Fruit fly (Drosophila melanogaster) whole organism, embryonic: ENCODE measurements around the gene CG10970.
A peak's percentile ranks its signal among the peaks of the same experiment; 100 is the strongest.

Source experiments
- Aef1 ChIP-seq: fragments of 200-800 bp; sonication (Bioruptor generic); IDR thresholded peaks from 3 replicates; pipeline ENCODE4 v1.3.6; 2022; ENCODE audit warnings: missing biosample characterization, missing genetic modification characterization
- CG10366 ChIP-seq: fragments of 200-800 bp; sonication (Bioruptor generic); IDR thresholded peaks from 2 replicates; pipeline ENCODE4 v1.3.6; 2022; ENCODE audit warnings: missing biosample characterization, missing genetic modification characterization
- CG10565 ChIP-seq: fragments of 200-800 bp; sonication (Bioruptor generic); optimal IDR thresholded peaks from 3 replicates; lab custom pipeline; 2016; ENCODE audit warnings: missing biosample characterization, mild to moderate bottlenecking, missing genetic modification characterization
- CG11398 ChIP-seq: fragments of 200-800 bp; sonication (Bioruptor generic); optimal IDR thresholded peaks from 2 replicates; lab custom pipeline; 2016; ENCODE audit warnings: missing biosample characterization, missing genetic modification characterization
- CG11504 ChIP-seq: fragments of 200-800 bp; sonication (Bioruptor generic); optimal IDR thresholded peaks from 3 replicates; lab custom pipeline; 2019; ENCODE audit warnings: missing biosample characterization, mild to moderate bottlenecking, missing genetic modification characterization, moderate library complexity
- CG12391 ChIP-seq: fragments of 200-800 bp; sonication (Bioruptor generic); optimal IDR thresholded peaks from 3 replicates; lab custom pipeline; 2018; ENCODE audit warnings: missing biosample characterization, mild to moderate bottlenecking, missing genetic modification characterization, moderate library complexity
- CG13775 ChIP-seq: fragments of 200-800 bp; sonication (Bioruptor generic); optimal IDR thresholded peaks from 3 replicates; lab custom pipeline; 2017; ENCODE audit warnings: missing biosample characterization, mild to moderate bottlenecking, missing genetic modification characterization
- CG13894 ChIP-seq: fragments of 200-800 bp; sonication (Bioruptor generic); optimal IDR thresholded peaks from 3 replicates; lab custom pipeline; 2018; ENCODE audit warnings: missing biosample characterization, mild to moderate bottlenecking, missing genetic modification characterization, moderate library complexity
- CG15479 ChIP-seq: fragments of 200-800 bp; sonication (Bioruptor generic); optimal IDR thresholded peaks from 3 replicates; lab custom pipeline; 2019; ENCODE audit warnings: missing biosample characterization, mild to moderate bottlenecking, missing genetic modification characterization, moderate library complexity
- CG17568 ChIP-seq: fragments of 200-800 bp; sonication (Bioruptor generic); optimal IDR thresholded peaks from 2 replicates; lab custom pipeline; 2018; ENCODE audit warnings: missing biosample characterization, mild to moderate bottlenecking, missing genetic modification characterization, moderate library complexity
- CG18011 ChIP-seq: fragments of 200-800 bp; sonication (Bioruptor generic); optimal IDR thresholded peaks from 2 replicates; lab custom pipeline; 2017; ENCODE audit warnings: missing biosample characterization, missing genetic modification characterization, mild to moderate bottlenecking, moderate library complexity, missing genotype
- CG18599 ChIP-seq: fragments of 200-800 bp; sonication (Bioruptor generic); optimal IDR thresholded peaks from 3 replicates; lab custom pipeline; 2017; ENCODE audit warnings: missing biosample characterization, missing genetic modification characterization, mild to moderate bottlenecking, moderate library complexity, missing genetic modification reagents
- CG18619 ChIP-seq: fragments of 200-800 bp; sonication (Bioruptor generic); optimal IDR thresholded peaks from 3 replicates; lab custom pipeline; 2017; ENCODE audit warnings: missing biosample characterization, mild to moderate bottlenecking, missing genetic modification characterization
- CG2202 ChIP-seq: fragments of 200-800 bp; sonication (Bioruptor generic); optimal IDR thresholded peaks from 2 replicates; lab custom pipeline; 2018; ENCODE audit warnings: missing biosample characterization, mild to moderate bottlenecking, missing genetic modification characterization
- CG30403 ChIP-seq: fragments of 200-800 bp; sonication (Bioruptor generic); optimal IDR thresholded peaks from 3 replicates; lab custom pipeline; 2016; ENCODE audit warnings: missing biosample characterization, missing genetic modification characterization
- CG30431 ChIP-seq: fragments of 200-800 bp; sonication (Bioruptor generic); optimal IDR thresholded peaks from 2 replicates; lab custom pipeline; 2017; ENCODE audit warnings: missing biosample characterization, missing genetic modification characterization
- CG3726 ChIP-seq: fragments of 200-800 bp; sonication (Bioruptor generic); IDR thresholded peaks from 3 replicates; pipeline ENCODE4, ENCODE4 v1.3.6; 2022; ENCODE audit warnings: missing biosample characterization, missing genetic modification characterization
- CG4328 ChIP-seq: fragments of 200-800 bp; sonication (Bioruptor generic); optimal IDR thresholded peaks from 3 replicates; lab custom pipeline; 2017; ENCODE audit warnings: missing biosample characterization, missing genetic modification reagents, missing genetic modification characterization
- CG4820 ChIP-seq: fragments of 200-800 bp; sonication (Bioruptor generic); optimal IDR thresholded peaks from 3 replicates; lab custom pipeline; 2016; ENCODE audit warnings: missing biosample characterization, missing genetic modification characterization
- CG8089 ChIP-seq: fragments of 200-800 bp; sonication (Bioruptor generic); optimal IDR thresholded peaks from 3 replicates; lab custom pipeline; 2016; ENCODE audit warnings: missing biosample characterization, missing genetic modification characterization
- CG8359 ChIP-seq: fragments of 200-800 bp; sonication (Bioruptor generic); optimal IDR thresholded peaks from 2 replicates; lab custom pipeline; 2017; ENCODE audit warnings: missing biosample characterization, mild to moderate bottlenecking, missing genetic modification characterization, borderline replicate concordance
- CG8765 ChIP-seq: fragments of 200-800 bp; sonication (Bioruptor generic); IDR thresholded peaks from 2 replicates; pipeline ENCODE4 v1.3.6; 2022; ENCODE audit warnings: missing biosample characterization, missing genetic modification characterization
- CG9437 ChIP-seq: fragments of 200-800 bp; sonication (Bioruptor generic); optimal IDR thresholded peaks from 2 replicates; lab custom pipeline; 2018; ENCODE audit warnings: missing biosample characterization, mild to moderate bottlenecking, missing genetic modification characterization
- D19A ChIP-seq: fragments of 200-800 bp; optimal IDR thresholded peaks from 3 replicates; lab custom pipeline; 2019; ENCODE audit warnings: missing biosample characterization, mild to moderate bottlenecking, missing genetic modification characterization, moderate library complexity
- Dip3 ChIP-seq: fragments of 200-800 bp; sonication (Bioruptor generic); optimal IDR thresholded peaks from 3 replicates; lab custom pipeline; 2016; ENCODE audit warnings: missing biosample characterization, missing genetic modification characterization
- Ets97D ChIP-seq: fragments of 200-800 bp; sonication (Bioruptor generic); optimal IDR thresholded peaks from 3 replicates; lab custom pipeline; 2016; ENCODE audit warnings: missing biosample characterization, missing genetic modification characterization
- Meics ChIP-seq: fragments of 200-800 bp; sonication (Bioruptor generic); optimal IDR thresholded peaks from 2 replicates; lab custom pipeline; 2017; ENCODE audit warnings: missing biosample characterization, mild to moderate bottlenecking, missing genetic modification characterization
- Neu2 ChIP-seq: fragments of 200-800 bp; sonication (Bioruptor generic); optimal IDR thresholded peaks from 3 replicates; lab custom pipeline; 2016; ENCODE audit warnings: missing biosample characterization, missing genetic modification characterization, borderline replicate concordance
- YL-1 ChIP-seq: fragments of 200-800 bp; sonication (Bioruptor generic); optimal IDR thresholded peaks from 3 replicates; lab custom pipeline; 2017; ENCODE audit warnings: missing biosample characterization, mild to moderate bottlenecking, missing genetic modification characterization
- ab ChIP-seq: fragments of 200-800 bp; sonication (Bioruptor generic); optimal IDR thresholded peaks from 2 replicates; lab custom pipeline; 2016; ENCODE audit warnings: missing biosample characterization, missing genetic modification characterization
- ac ChIP-seq: fragments of 200-800 bp; sonication (Bioruptor generic); optimal IDR thresholded peaks from 3 replicates; lab custom pipeline; 2017; ENCODE audit warnings: missing biosample characterization, mild to moderate bottlenecking, missing genetic modification characterization
- az2 ChIP-seq: fragments of 200-800 bp; sonication (Bioruptor generic); optimal IDR thresholded peaks from 3 replicates; lab custom pipeline; 2016; ENCODE audit warnings: missing biosample characterization, missing genetic modification characterization
- btn ChIP-seq: fragments of 200-800 bp; sonication (Bioruptor generic); optimal IDR thresholded peaks from 2 replicates; lab custom pipeline; 2016; ENCODE audit warnings: missing biosample characterization, missing genetic modification characterization
- cato ChIP-seq: fragments of 200-800 bp; sonication (Bioruptor generic); optimal IDR thresholded peaks from 2 replicates; lab custom pipeline; 2016; ENCODE audit warnings: missing biosample characterization, missing genetic modification characterization, borderline replicate concordance
- chinmo ChIP-seq: fragments of 200-800 bp; sonication (Bioruptor generic); IDR thresholded peaks from 4 replicates; pipeline ENCODE4 v1.3.6; 2022; ENCODE audit warnings: missing biosample characterization, missing genetic modification characterization; ENCODE audit not compliant: partially characterized antibody
- cwo ChIP-seq: fragments of 200-800 bp; sonication (Bioruptor generic); optimal IDR thresholded peaks from 3 replicates; lab custom pipeline; 2017; ENCODE audit warnings: missing biosample characterization, missing genetic modification characterization, mild to moderate bottlenecking, moderate library complexity, missing genetic modification reagents
- dm ChIP-seq: fragments of 200-800 bp; sonication (Bioruptor generic); optimal IDR thresholded peaks from 3 replicates; lab custom pipeline; 2016; ENCODE audit warnings: missing biosample characterization, missing genetic modification characterization
- ems ChIP-seq: fragments of 200-800 bp; sonication (Bioruptor generic); optimal IDR thresholded peaks from 3 replicates; lab custom pipeline; 2016; ENCODE audit warnings: missing biosample characterization, missing genetic modification characterization
- en ChIP-seq: fragments of 200-800 bp; sonication (Bioruptor generic); optimal IDR thresholded peaks from 2 replicates; lab custom pipeline; 2016; ENCODE audit warnings: missing biosample characterization, missing genetic modification characterization
- gcm ChIP-seq: fragments of 200-800 bp; sonication (Bioruptor generic); optimal IDR thresholded peaks from 2 replicates; lab custom pipeline; 2019; ENCODE audit warnings: missing biosample characterization, mild to moderate bottlenecking, missing genetic modification characterization, moderate library complexity
- h ChIP-seq: fragments of >200 bp; optimal IDR thresholded peaks from 2 replicates; lab custom pipeline; 2017
- kah ChIP-seq: fragments of 200-800 bp; sonication (Bioruptor generic); optimal IDR thresholded peaks from 2 replicates; lab custom pipeline; 2018; ENCODE audit warnings: missing biosample characterization, mild to moderate bottlenecking, missing genetic modification characterization
- ken ChIP-seq: fragments of 200-800 bp; sonication (Bioruptor generic); IDR thresholded peaks from 3 replicates; pipeline ENCODE4 v1.3.6; 2022; ENCODE audit warnings: missing biosample characterization, missing genetic modification characterization
- klu ChIP-seq: fragments of 200-800 bp; sonication (Bioruptor generic); IDR thresholded peaks from 2 replicates; pipeline ENCODE4 v1.3.6; 2022; ENCODE audit warnings: missing biosample characterization, missing genetic modification characterization
- org-1 ChIP-seq: fragments of 200-800 bp; sonication (Bioruptor generic); optimal IDR thresholded peaks from 2 replicates; lab custom pipeline; 2017; ENCODE audit warnings: missing biosample characterization, missing genetic modification characterization
- pfk ChIP-seq: fragments of 200-800 bp; sonication (Bioruptor generic); optimal IDR thresholded peaks from 2 replicates; lab custom pipeline; 2018; ENCODE audit warnings: missing biosample characterization, mild to moderate bottlenecking, missing genetic modification characterization, moderate library complexity
- pum ChIP-seq: fragments of 200-800 bp; sonication (Bioruptor generic); optimal IDR thresholded peaks from 2 replicates; lab custom pipeline; 2016; ENCODE audit warnings: missing biosample characterization, missing genetic modification characterization
- ranshi ChIP-seq: fragments of 200-800 bp; sonication (Bioruptor generic); IDR thresholded peaks from 2 replicates; pipeline ENCODE4 v1.3.6; 2022; ENCODE audit warnings: missing biosample characterization, missing genetic modification characterization
- scrt ChIP-seq: fragments of 200-800 bp; sonication (Bioruptor generic); optimal IDR thresholded peaks from 2 replicates; lab custom pipeline; 2018; ENCODE audit warnings: missing biosample characterization, mild to moderate bottlenecking, missing genetic modification characterization, moderate library complexity
- vnd ChIP-seq: fragments of 200-800 bp; sonication (Bioruptor generic); IDR thresholded peaks from 3 replicates; pipeline ENCODE4 v1.3.6; 2022; ENCODE audit warnings: missing biosample characterization, missing genetic modification characterization; ENCODE audit not compliant: partially characterized antibody

Gene CG10970

DNA sequence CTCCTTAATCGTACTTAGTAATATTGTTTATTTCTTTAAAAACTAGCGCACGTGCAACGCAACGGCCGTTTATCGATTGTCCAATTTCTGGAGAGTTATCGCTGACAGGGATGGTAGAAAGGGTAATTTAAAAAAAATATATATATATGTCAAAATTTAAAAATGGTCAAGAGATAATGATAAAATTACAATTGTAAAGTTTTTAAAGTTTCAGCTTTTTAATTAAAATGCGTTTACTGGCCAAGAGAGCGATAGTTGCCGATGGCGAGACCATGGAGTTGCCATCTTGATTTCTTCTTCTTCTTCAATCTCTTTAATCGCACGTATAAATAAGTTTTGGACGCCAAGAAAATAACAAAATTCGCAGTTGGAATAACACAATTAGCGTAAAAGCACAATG is 9.8 kb upstream of the CG10970 start, which contains the start of the genes CG7246 and HP1b (continued):
- TF ChIP-seq CG10565 (GFP tag; lab: Kevin White, UChicago): no peak
- TF ChIP-seq Aef1: peak; percentile 72
- no peak for TF ChIP-seq ac
- peak; percentile 68 for TF ChIP-seq az2 (GFP tag; lab: Kevin White, UChicago)
- peak; percentile 59 for TF ChIP-seq ems (GFP tag; lab: Kevin White, UChicago)
- TF ChIP-seq org-1 (GFP tag; lab: Kevin White, UChicago): no peak
- peak; percentile 32 for TF ChIP-seq CG2202 (tag; lab: Kevin White, UChicago)
- no peak for TF ChIP-seq ab (GFP tag; lab: Kevin White, UChicago)
- TF ChIP-seq Neu2 (GFP tag; lab: Kevin White, UChicago): no peak
- peak; percentile 54 for TF ChIP-seq CG4820
- peak; percentile 68 for TF ChIP-seq CG13775 (GFP tag; lab: Kevin White, UChicago)
- TF ChIP-seq CG11398 (GFP tag; lab: Kevin White, UChicago): peak; percentile 2
- no peak for TF ChIP-seq h (lab: Kevin White, UChicago)
- 0 out of 2 replicates have a peak, but pooled peaks have one; percentile 40 for TF ChIP-seq CG8765
- peak; percentile 83 for TF ChIP-seq CG12391 (tag; lab: Kevin White, UChicago)
- peak; percentile 47 for TF ChIP-seq Dip3 (GFP tag; lab: Kevin White, UChicago)
- peak; percentile 39 for TF ChIP-seq CG4328 (GFP tag; lab: Kevin White, UChicago)
- no peak for TF ChIP-seq CG8359
- TF ChIP-seq ken: peak; percentile 75
- no peak for TF ChIP-seq kah (GFP tag; lab: Kevin White, UChicago)
- peak; percentile 54 for TF ChIP-seq YL-1 (GFP tag; lab: Kevin White, UChicago)
- peak; percentile 65 for TF ChIP-seq Meics (GFP tag; lab: Kevin White, UChicago)
- TF ChIP-seq CG15479: no peak
- no peak for TF ChIP-seq btn (GFP tag; lab: Kevin White, UChicago)
- TF ChIP-seq vnd (GFP tag; lab: Robert Waterston, UW): peak; percentile 68
- TF ChIP-seq en (GFP tag; lab: Kevin White, UChicago): no peak
- TF ChIP-seq CG13894: peak; percentile 59
- peak; percentile 59 for TF ChIP-seq D19A
- peak; percentile 45 for TF ChIP-seq Ets97D (GFP tag; lab: Kevin White, UChicago)
- TF ChIP-seq CG10366: peak; percentile 68
- TF ChIP-seq gcm (GFP tag; lab: Kevin White, UChicago): peak; percentile 64
- TF ChIP-seq ranshi: peak; percentile 65; the same call in 1 of the 2 replicates
- TF ChIP-seq pfk (GFP tag; lab: Kevin White, UChicago): no peak
- peak; percentile 47 for TF ChIP-seq CG18619
- TF ChIP-seq CG9437: no peak
- peak; percentile 10 for TF ChIP-seq CG30431 (GFP tag; lab: Kevin White, UChicago)
- no peak for TF ChIP-seq scrt (GFP tag; lab: Kevin White, UChicago)
- TF ChIP-seq dm (GFP tag; lab: Kevin White, UChicago): peak; percentile 27
- peak; percentile 56; the same call in 1 of the 2 replicates for TF ChIP-seq klu (GFP tag; lab: Robert Waterston, UW)
- no peak for TF ChIP-seq chinmo
- peak; percentile 43 for TF ChIP-seq cato (GFP tag; lab: Kevin White, UChicago)
- peak; percentile 38 for TF ChIP-seq CG18011 (GFP tag; lab: Kevin White, UChicago)
- TF ChIP-seq CG17568 (GFP tag; lab: Kevin White, UChicago): no peak
- TF ChIP-seq CG8089 (GFP tag; lab: Kevin White, UChicago): no peak
- 0 out of 3 replicates have a peak, but pooled peaks have one; percentile 39 for TF ChIP-seq CG3726
- TF ChIP-seq cwo: peak; percentile 77
- TF ChIP-seq pum: no peak
- TF ChIP-seq CG30403 (GFP tag; lab: Kevin White, UChicago): peak; percentile 74
- TF ChIP-seq CG18599: peak; percentile 66
- peak; percentile 70 for TF ChIP-seq CG11504 (tag; lab: Kevin White, UChicago)
